Worm (Caenorhabditis elegans) whole organism, L4/young adult: Measurements from ENCODE around the gene W04G3.13.

Source experiments
- W03F9.2 ChIP-seq: fragments of 150-350 bp; optimal IDR thresholded peaks from 2 replicates; lab custom pipeline; 2014; ENCODE audit warnings: missing biosample characterization, missing genetic modification characterization
- dao-5 ChIP-seq: sonication (generic microtip); optimal IDR thresholded peaks from 2 replicates; lab custom pipeline; 2016; ENCODE audit warnings: missing genotype, missing genetic modification characterization, moderate library complexity, missing compliant biosample characterization
- him-1 ChIP-seq: sonication (generic microtip); optimal IDR thresholded peaks from 2 replicates; lab custom pipeline; 2016; ENCODE audit warnings: missing genotype, missing genetic modification reagents, missing genetic modification characterization, missing compliant biosample characterization

W04G3.13 gene

DNA sequence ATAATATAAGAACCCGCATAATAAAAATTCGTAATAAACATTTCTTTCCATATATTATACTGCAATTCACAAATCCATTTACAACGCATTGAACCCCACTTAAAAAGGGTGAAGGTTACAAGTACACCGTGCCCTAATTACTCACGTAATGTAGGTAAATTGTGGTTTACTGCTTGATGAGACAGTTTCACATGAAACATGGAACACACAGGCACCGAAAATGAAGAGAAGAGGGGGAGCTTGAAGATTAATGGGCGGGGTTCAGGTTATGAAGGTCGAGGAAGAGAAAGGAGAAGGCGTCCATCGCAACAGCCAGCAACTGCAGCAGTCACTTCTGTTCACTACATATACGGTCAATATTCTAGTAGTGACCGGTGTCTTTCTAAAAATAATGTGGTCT is 19.8 kb downstream of the W04G3.13 start, which contains the start of gene lpr-6:
Gene lpr-6 (plus strand): TSS at position 251 of the 400 bp plus-strand sequence.
- no peak for TF ChIP-seq him-1 (tag; lab: Kevin White, UChicago)
- TF ChIP-seq W03F9.2: no peak
- no peak for TF ChIP-seq dao-5

DNA sequence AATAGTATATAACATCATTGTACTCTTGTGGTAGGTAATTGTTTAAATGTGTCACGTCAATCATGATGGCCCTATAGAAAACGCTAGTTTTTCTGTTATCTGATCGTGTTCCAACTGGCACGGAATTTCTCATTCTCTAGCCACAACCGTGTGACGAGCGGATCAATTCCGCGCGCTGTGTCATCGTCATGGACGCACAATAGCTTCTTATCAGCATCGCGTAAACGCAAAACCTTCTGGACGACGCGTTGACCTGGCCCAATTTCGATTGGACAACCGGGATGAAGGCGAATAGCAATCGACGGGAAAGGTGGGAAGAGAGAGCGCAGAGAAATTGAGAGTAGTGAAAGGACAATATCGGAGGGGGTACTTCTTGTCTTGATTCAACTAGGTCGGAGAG is 22.5 kb downstream of the W04G3.13 start, which contains the start of gene lpr-3:
Gene lpr-3 (plus strand): TSS at position 374 of the 400 bp plus-strand sequence.
- TF ChIP-seq him-1 (tag; lab: Kevin White, UChicago) (no peak), W03F9.2 (no peak), dao-5 (no peak)

DNA sequence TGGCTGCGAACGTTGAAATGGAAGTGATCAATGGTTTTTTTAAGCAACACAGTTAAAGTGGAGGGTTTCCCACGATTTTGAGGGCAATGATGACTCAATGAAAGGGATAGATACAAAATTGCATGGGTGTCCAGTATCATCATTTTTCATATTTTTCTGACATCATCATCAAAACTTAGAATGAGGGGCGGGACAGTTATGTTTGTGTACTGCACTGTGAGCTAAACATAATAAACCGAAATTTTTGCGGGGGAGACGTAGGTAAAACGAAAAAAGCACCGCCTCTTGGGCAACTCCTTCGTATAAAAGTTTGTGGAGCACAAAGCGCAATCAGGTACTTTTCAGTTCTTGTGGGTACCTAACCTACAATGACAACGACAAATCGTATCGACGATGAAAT is 26.0 kb downstream of the W04G3.13 start, which contains the start of gene C09F12.2:
Gene C09F12.2 (plus strand): TSS at position 301 of the 400 bp plus-strand sequence.
- TF ChIP-seq dao-5 (no peak), him-1 (tag; lab: Kevin White, UChicago) (no peak), W03F9.2 (no peak)

DNA sequence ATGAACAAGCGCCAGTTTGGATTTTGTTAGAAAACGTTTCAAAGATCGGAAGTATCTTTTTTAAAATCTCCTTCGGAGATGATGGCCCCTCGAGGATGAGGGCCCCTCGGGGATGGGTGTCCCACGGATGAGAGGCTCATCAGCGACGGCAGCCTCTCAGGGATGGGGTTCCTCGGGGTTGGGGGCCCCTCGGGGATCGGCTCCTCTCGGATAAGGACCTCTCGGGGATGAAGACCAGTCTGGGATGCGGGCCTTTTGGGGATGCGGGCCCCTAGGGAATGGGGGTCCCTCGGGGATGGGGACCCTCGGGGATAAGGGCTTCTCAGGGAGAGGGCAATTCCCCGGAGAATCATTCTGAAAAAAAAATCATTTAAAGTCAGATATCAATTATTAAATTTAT is 29.2 kb downstream of the W04G3.13 start:
- TF ChIP-seq him-1 (tag; lab: Kevin White, UChicago): no peak
- TF ChIP-seq W03F9.2: no peak
- no peak for TF ChIP-seq dao-5

DNA sequence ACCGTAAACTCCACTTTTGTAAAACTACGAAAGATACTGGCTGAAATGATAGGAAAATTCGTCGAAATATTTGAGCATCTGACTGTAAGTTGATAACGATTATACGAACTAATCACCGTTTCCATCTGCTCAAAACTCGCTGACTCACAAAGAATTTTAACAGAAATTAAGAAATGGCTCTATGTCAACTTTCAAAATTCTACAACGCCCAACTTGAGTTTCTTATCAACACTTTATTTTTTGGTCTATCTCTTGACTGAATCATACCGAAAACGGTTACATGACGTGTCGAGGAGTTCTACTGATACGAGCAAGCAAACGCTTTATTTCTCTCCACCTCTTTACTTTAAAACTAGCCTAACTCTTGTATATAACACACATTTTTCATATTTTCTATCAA is 32.4 kb downstream of the W04G3.13 start, which contains the start of gene clc-1:
Gene clc-1 (plus strand): TSS at position 264 of the 400 bp plus-strand sequence.
- TF ChIP-seq him-1 (tag; lab: Kevin White, UChicago) (no peak), dao-5 (no peak), W03F9.2 (no peak)

DNA sequence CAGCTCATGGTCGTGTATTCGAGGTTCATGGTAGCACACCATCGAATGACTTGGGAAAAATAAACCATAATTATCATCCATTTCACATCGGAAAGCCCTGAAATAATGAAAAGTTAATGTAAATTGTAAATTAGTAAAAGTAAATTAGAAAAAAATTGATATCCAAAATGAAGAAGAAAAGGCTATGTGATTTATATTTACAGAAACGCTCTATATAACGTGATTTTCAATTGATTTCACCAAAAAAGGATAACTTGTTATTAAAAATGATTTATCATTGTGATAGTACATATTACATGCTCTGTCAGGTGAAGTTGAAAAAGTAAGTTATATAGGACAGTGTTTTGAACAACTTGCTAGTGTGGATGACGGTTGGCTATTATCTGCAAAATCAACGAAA is 36.8 kb downstream of the W04G3.13 start, which contains the start of gene C09F12.3:
Gene C09F12.3 (minus strand): TSS at position 101 of the 400 bp plus-strand sequence.
- TF ChIP-seq dao-5 (no peak), him-1 (tag; lab: Kevin White, UChicago) (no peak), W03F9.2 (no peak)

DNA sequence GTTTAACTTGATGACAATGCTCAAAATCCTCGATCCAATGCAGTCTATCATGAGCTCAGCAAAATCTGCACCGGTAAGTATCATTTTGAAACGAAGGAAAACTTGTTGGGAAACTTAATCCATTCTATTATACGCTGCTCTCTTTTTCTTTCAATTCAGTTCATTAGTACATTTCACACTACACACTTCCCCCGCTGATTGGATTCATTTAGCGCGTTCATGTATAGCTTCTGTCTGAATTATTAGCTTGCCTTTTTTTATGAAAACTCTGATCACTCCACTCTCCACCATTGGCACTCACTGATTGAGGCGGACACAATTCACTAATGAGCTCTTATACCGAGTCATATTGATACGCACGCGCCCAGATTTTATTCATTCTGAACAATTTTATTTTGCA is 41.3 kb downstream of the W04G3.13 start:
- TF ChIP-seq W03F9.2 (no peak), him-1 (tag; lab: Kevin White, UChicago) (no peak), dao-5 (no peak)

DNA sequence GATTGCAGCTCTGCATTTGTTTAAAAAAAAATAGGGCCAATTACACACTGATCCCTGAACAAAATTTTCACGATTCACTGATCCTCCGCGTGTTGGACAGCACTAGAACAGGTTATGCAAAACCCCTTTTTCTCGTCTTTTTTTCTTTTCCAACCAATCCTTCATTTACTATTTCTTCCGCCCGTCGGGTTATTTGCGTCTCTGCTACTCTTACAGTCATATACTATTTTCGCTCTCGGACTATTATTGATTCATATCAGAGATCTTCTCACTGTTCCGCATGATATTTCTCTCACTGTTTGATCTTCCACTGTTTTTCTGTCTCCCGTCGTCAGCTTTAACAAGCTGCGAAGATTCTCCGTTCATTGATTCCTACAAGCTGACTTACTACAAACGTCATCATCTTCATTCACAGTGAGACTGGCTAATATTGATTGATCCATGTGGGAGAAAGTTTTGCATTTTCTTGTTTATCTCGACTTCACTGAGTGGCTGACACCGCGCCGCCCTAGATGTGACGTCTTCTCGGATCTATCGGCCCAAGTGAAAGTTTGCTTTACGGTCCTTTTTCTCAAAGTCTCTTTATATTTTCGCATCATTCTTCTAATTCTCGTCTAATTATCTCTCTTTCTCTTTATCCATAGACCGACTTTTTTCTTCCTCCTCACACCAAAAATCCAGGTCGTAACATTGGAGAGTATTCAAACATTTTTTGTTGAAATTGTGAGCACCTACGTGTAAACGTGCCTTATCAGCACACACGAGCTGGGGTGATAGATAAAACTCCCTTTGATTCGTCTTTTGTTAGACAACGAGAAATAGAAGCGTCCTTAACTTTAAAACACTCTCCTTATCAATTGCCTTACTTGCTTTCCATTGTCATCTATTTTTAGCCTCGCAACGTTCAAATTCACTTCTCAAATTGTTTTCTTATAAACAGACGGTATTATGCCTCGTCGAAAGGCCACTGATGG is 43.2 kb downstream of the W04G3.13 start:
- no peak for TF ChIP-seq him-1 (tag; lab: Kevin White, UChicago)
- no peak for TF ChIP-seq dao-5
- TF ChIP-seq W03F9.2: no peak

DNA sequence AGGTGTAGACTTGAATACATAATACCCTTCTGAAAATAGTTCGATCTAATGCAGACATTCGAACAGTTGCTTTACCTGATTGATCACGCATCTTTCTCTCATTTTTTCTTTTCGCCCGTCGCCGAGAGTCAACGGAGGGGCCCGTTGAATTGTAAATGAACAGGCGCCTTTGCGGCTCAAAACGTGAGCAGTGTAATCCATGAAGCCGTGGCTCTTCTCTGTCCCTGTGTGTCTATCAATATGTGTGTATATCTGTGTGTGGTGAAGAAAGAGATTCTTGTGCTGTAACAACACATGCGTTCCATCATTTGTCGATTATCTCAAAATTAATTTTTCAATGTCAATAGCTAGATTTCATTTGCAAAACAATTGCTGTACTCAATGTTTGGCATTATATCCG is 44.0 kb downstream of the W04G3.13 start:
- TF ChIP-seq W03F9.2 (no peak), dao-5 (no peak), him-1 (tag; lab: Kevin White, UChicago) (no peak)

DNA sequence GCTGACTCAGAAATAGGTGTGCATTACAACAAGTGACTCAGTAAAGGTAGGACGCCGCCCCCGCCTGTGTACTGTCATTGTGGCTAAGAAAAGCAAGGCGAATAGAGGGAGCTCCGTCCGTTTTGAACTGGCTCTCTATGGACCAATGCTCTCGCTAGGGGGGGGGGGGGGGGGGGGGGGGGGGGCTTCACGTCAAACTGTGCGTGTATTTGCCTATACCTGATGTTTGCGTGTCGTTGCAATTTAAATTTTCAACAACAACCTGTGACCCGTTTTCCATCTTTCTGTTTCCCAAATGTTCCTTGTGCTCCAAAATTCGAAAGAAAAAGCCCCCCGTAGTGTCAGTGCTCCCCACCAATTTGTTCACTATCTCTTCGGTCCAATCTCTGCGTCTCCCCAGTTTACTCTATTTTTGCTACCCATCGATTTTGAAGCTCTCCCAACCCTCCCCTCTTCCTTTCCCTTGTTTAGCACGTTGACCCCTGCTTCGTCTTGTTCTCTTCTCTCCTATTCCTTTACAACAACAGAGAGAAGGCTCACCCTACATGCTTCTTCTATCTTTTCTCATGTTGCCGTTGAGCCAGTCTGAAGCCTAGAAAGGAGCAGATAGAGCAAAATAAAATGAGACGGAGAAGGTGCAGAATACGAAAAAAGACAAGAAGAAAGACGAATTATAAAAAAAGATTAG is 45.0 kb downstream of the W04G3.13 start:
- TF ChIP-seq W03F9.2 (no peak), dao-5 (no peak), him-1 (tag; lab: Kevin White, UChicago) (peak; percentile 54)

DNA sequence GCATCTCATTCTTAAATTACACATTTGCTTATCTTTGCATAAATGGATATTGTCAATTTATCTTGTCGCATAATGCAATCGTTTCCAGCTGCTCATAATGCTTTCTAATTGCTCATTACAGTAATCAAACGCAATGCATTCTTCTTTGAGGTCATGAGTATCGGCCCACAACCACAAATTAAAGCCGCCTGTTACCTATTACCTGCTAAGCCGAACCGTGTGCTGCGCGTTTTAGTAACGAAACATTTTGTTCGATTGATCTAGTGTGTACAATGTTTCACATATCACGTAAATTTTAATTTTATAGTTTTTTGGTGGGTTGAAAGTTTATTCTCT is 45.6 kb downstream of the W04G3.13 start:
- no peak for TF ChIP-seq him-1 (tag; lab: Kevin White, UChicago)
- TF ChIP-seq W03F9.2: no peak
- TF ChIP-seq dao-5: no peak

DNA sequence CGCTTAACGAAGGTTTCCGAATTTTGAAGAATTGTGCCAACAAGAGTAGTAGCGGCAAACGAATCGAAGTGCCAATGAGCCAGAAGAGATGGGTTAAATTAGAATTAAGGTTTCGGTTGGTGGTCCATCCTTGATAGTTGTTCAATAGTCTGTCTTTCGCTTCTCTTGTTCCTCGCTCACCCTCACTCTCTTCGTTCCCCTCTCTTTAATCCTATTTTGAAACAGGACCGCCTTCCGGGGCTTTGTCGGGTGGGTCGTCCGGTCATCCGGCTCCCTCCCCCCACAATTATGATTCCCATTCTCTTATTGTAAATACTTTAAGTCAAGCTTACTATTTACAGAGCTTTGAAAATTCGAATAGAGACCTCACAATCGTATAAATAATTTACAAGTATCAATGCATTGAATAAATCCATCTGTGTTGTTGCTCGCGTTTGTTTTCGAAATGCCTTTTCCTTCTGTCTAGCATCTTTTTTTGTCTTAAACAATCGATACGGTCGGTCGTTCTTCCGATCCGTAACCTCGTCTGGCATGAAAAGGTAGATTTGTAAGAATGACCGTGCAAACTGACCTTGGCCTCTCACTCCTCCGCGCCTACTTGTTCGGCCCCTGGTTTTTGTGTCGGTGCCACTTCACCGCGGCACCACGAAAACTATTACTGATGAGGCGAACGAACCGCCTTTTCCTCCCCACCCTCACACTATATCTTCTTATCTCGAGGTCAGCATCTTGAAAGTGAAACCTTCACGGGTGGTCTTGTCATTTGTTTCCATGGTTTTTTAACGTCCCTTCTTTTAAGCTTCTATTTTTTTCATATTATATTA is 46.2 kb downstream of the W04G3.13 start:
- TF ChIP-seq W03F9.2 (no peak), him-1 (tag; lab: Kevin White, UChicago) (no peak), dao-5 (no peak)

DNA sequence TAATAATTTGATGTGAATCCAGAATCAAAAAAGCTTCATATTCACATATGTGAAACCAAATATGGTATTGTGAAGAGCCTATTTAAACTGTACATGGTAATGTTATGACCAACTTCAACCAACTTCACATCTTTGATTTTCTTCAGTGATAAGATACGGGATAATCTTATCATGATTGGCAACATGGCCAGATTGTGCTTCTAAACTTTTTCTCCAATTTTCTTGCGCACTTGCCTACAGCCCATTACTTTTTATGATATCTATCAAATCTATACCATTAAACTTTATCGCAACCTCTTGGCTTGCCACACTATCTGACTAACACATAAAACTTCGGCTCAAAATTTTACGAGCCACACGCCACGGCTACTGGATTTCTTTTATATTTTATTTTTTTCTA is 47.2 kb downstream of the W04G3.13 start:
- TF ChIP-seq W03F9.2 (no peak), dao-5 (no peak), him-1 (tag; lab: Kevin White, UChicago) (no peak)

DNA sequence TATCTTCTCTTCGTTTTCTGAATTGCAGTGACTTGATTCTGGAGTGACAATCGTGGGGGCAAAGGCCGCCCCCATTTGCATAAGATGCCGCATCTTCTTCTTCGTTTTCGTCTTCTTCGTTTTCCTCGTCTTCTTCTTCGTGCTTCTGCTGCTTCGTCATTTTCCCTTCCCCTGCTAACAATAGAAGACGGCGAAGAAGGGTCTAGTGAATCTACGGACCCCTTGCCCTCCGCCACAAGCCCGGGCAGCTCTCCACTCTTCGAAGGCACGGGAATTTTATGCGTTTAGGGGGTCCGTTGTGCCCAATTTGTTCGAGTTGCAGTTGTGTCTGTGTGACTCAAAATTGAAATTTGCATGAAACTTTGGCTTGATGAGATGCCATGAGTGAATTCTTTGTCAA is 47.7 kb downstream of the W04G3.13 start:
- TF ChIP-seq W03F9.2 (no peak), dao-5 (no peak), him-1 (tag; lab: Kevin White, UChicago) (no peak)
